Fruit fly (Drosophila melanogaster) S2 (cell line): ENCODE data around the gene Best2.

Experiments used
- CG8478 ChIP-seq: fragments of >200 bp; optimal IDR thresholded peaks from 2 replicates; lab custom pipeline; 2018
- CTCF ChIP-seq, 2 experiments: fragments of >200 bp; optimal IDR thresholded peaks; 2 replicates each; lab custom pipeline; 2018

DNA sequence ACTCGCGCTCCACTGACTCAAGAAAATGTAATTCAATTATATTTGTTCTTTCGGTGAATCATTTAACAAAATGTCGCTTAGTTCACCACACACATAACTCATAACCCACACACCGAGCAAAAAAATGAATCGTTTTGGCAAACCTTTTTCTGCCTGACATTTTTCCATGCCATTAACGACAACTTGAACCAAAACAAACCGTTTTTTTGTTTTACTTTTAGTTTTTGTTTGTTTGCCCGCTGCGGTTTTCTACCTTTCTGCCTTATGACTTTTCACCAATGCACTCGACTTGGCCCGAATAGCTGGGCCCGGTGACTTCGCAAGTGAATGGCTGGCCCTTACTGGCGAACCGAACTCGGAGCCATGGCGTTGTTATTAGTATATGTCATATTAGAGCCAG is 11.0 kb upstream of the Best2 start:
- TF ChIP-seq CG8478 (lab: Kevin White, UChicago) (no peak), CTCF (optimal IDR thresholded peaks at IDR 0.05; lab: Kevin White, UChicago) (no peak)
